Worm (Caenorhabditis elegans) whole organism, L2 larva: Measurements from ENCODE around the gene dlc-2.

Source experiments
- F13H6.1 ChIP-seq: sonication (generic microtip); optimal IDR thresholded peaks from 2 replicates; lab custom pipeline; 2016; ENCODE audit warnings: missing genetic modification characterization, missing compliant biosample characterization
- ama-1 ChIP-seq: fragments of 150-350 bp; optimal IDR thresholded peaks from 2 replicates; lab custom pipeline; 2018; ENCODE audit warnings: inconsistent platforms
- blmp-1 ChIP-seq: sonication (generic microtip); optimal IDR thresholded peaks from 2 replicates; lab custom pipeline; 2017; ENCODE audit warnings: missing genetic modification characterization, mild to moderate bottlenecking, missing compliant biosample characterization, antibody characterized with exemption, moderate library complexity; ENCODE audit not compliant: insufficient read depth
- elt-3 ChIP-seq: sonication (generic microtip); optimal IDR thresholded peaks from 2 replicates; lab custom pipeline; 2017; ENCODE audit warnings: missing biosample characterization, missing genetic modification characterization
- lin-11 ChIP-seq: fragments of 150-350 bp; sonication (generic microtip); optimal IDR thresholded peaks from 2 replicates; lab custom pipeline; 2014; ENCODE audit warnings: missing biosample characterization, missing genetic modification characterization, inconsistent platforms, mixed read lengths
- lsy-2 ChIP-seq, 2 experiments: fragments of 150-350 bp in 1 of 2; sonication (generic microtip) in 1 of 2; optimal IDR thresholded peaks; 2 replicates each; lab custom pipeline; 2014 to 2017; ENCODE audit warnings: missing biosample characterization in 2 of 2, missing genetic modification characterization in 2 of 2
- nhr-12 ChIP-seq: fragments of 150-350 bp; optimal IDR thresholded peaks from 2 replicates; lab custom pipeline; 2014; ENCODE audit warnings: missing biosample characterization, missing genetic modification characterization
- skn-1 ChIP-seq: sonication (generic microtip); optimal IDR thresholded peaks from 2 replicates; lab custom pipeline; 2017; ENCODE audit warnings: missing biosample characterization, missing genetic modification characterization
- unc-39 ChIP-seq: fragments of 150-350 bp; optimal IDR thresholded peaks from 2 replicates; lab custom pipeline; 2014; ENCODE audit warnings: missing biosample characterization, missing genetic modification characterization
- unc-55 ChIP-seq: fragments of 150-350 bp; sonication (generic microtip); optimal IDR thresholded peaks from 3 replicates; lab custom pipeline; 2014; ENCODE audit warnings: missing biosample characterization, missing genetic modification reagents, missing genetic modification characterization
- unc-62 ChIP-seq: fragments of 150-350 bp; optimal IDR thresholded peaks from 2 replicates; lab custom pipeline; 2014; ENCODE audit warnings: missing biosample characterization, missing genetic modification reagents, missing genetic modification characterization
- zag-1 ChIP-seq: fragments of 150-350 bp; optimal IDR thresholded peaks from 2 replicates; lab custom pipeline; 2014; ENCODE audit warnings: missing biosample characterization, missing genetic modification characterization
- ztf-11 ChIP-seq: sonication (generic microtip); optimal IDR thresholded peaks from 2 replicates; lab custom pipeline; 2017; ENCODE audit warnings: missing biosample characterization, missing genetic modification characterization

ce11 chrIV:12075497-12075896 is 35.9 kb downstream of the dlc-2 start, which contains the start of gene K08E4.7:
- TF ChIP-seq nhr-12 (tag; lab: Kevin White, UChicago), result no peak
- TF ChIP-seq unc-39 (tag; lab: Kevin White, UChicago), result no peak
- no peak for TF ChIP-seq lsy-2 (tag; optimal IDR thresholded peaks at IDR 0.05; lab: Kevin White, UChicago)
- TF ChIP-seq F13H6.1 (tag; lab: Kevin White, UChicago), result no peak
- TF ChIP-seq lin-11, result no peak
- no peak for TF ChIP-seq ztf-11 (tag; lab: Kevin White, UChicago)
- no peak for TF ChIP-seq elt-3 (tag; lab: Kevin White, UChicago)
- TF ChIP-seq skn-1, result no peak
- no peak for TF ChIP-seq zag-1 (tag; lab: Kevin White, UChicago)
- no peak for TF ChIP-seq ama-1 (lab: Kevin White, UChicago)
- TF ChIP-seq unc-62, result no peak
- TF ChIP-seq unc-55 (GFP tag; lab: Kevin White, UChicago), result no peak
- TF ChIP-seq blmp-1 (tag; lab: Kevin White, UChicago), result no peak
